Fruit fly (Drosophila melanogaster): ENCODE results near the gene CG3699.

Gene CG3699

dm6 chrX:948285-948556 lies 921 bp upstream of the CG3699 start (continued):
- no peak for TF ChIP-seq D19B (GFP tag; optimal IDR thresholded peaks at IDR 0.05)
- no peak for TF ChIP-seq zen2 (GFP tag; IDR thresholded peaks at IDR 0.05; ENCODE audit: partially characterized antibody)
- TF ChIP-seq CG15269 (tag; optimal IDR thresholded peaks at IDR 0.05) = peak; percentile 5
- TF ChIP-seq Hr39 (optimal IDR thresholded peaks at IDR 0.05) = no peak
- no peak for TF ChIP-seq stwl (tag; optimal IDR thresholded peaks at IDR 0.05)
- TF ChIP-seq eve (GFP tag; optimal IDR thresholded peaks at IDR 0.05) = no peak
- 0 out of 2 replicates have a peak, but pooled peaks have one; percentile 19 for TF ChIP-seq HLH3B (GFP tag; IDR thresholded peaks at IDR 0.05)
- no peak for TF ChIP-seq chif (GFP tag; optimal IDR thresholded peaks at IDR 0.05)
- TF ChIP-seq hth (optimal IDR thresholded peaks at IDR 0.05) = no peak
- no peak for TF ChIP-seq CG12942 (GFP tag; optimal IDR thresholded peaks at IDR 0.05)
- peak; percentile 0 for TF ChIP-seq Xbp1 (GFP tag; optimal IDR thresholded peaks at IDR 0.05)
- no peak for TF ChIP-seq maf-S (GFP tag; optimal IDR thresholded peaks at IDR 0.05)
- TF ChIP-seq exex (tag; optimal IDR thresholded peaks at IDR 0.05) = no peak
- no peak for TF ChIP-seq dmrt11E (tag; optimal IDR thresholded peaks at IDR 0.05)
- no peak for TF ChIP-seq CG17361 (GFP tag; IDR thresholded peaks at IDR 0.05)
- no peak for TF ChIP-seq Camta (GFP tag; optimal IDR thresholded peaks at IDR 0.05)
- TF ChIP-seq CG17568 (GFP tag; optimal IDR thresholded peaks at IDR 0.05) = no peak
- TF ChIP-seq pzg (GFP tag; optimal IDR thresholded peaks at IDR 0.05) = no peak
- TF ChIP-seq ewg (GFP tag; optimal IDR thresholded peaks at IDR 0.05) = no peak
- no peak for TF ChIP-seq ab (GFP tag; optimal IDR thresholded peaks at IDR 0.05)
- TF ChIP-seq CG17328 (GFP tag; IDR thresholded peaks at IDR 0.05) = no peak
- TF ChIP-seq Stat92E (GFP tag; optimal IDR thresholded peaks at IDR 0.05) = no peak
- TF ChIP-seq lbe (GFP tag; optimal IDR thresholded peaks at IDR 0.05) = no peak
- no peak for TF ChIP-seq CG12104 (GFP tag; optimal IDR thresholded peaks at IDR 0.05)
- no peak for TF ChIP-seq tll (GFP tag; optimal IDR thresholded peaks at IDR 0.05)
- TF ChIP-seq CG1024 (GFP tag; IDR thresholded peaks at IDR 0.05) = no peak
- TF ChIP-seq CG10274 (GFP tag; optimal IDR thresholded peaks at IDR 0.05) = no peak
- TF ChIP-seq CG8281 (tag; optimal IDR thresholded peaks at IDR 0.05) = no peak
- TF ChIP-seq pros (GFP tag; optimal IDR thresholded peaks at IDR 0.05) = no peak
- no peak for TF ChIP-seq croc (GFP tag; conservative IDR thresholded peaks at IDR 0.05)
- TF ChIP-seq HHEX (GFP tag; optimal IDR thresholded peaks at IDR 0.05) = no peak
- TF ChIP-seq Opbp (GFP tag; IDR thresholded peaks at IDR 0.05; ENCODE audit: partially characterized antibody) = no peak
- TF ChIP-seq Hmr (GFP tag; optimal IDR thresholded peaks at IDR 0.05) = peak; percentile 13
- TF ChIP-seq Asciz (GFP tag; optimal IDR thresholded peaks at IDR 0.05) = no peak
- no peak for TF ChIP-seq pan (optimal IDR thresholded peaks at IDR 0.05)
- TF ChIP-seq pan (GFP tag; optimal IDR thresholded peaks at IDR 0.05 in 1 of 2, IDR thresholded peaks at IDR 0.05 in 1 of 2) = peak in 1 of 2 experiments; percentile 38
- no peak for TF ChIP-seq Lim3 (GFP tag; IDR thresholded peaks at IDR 0.05)
- no peak for TF ChIP-seq CG10321 (GFP tag; IDR thresholded peaks at IDR 0.05)
- no peak for TF ChIP-seq Jarid2 (GFP tag; optimal IDR thresholded peaks at IDR 0.05)
- TF ChIP-seq sima (GFP tag; optimal IDR thresholded peaks at IDR 0.05) = no peak
- TF ChIP-seq Sox102F (GFP tag; optimal IDR thresholded peaks at IDR 0.05) = no peak
- TF ChIP-seq amos (GFP tag; IDR thresholded peaks at IDR 0.05; ENCODE audit: partially characterized antibody) = no peak
- TF ChIP-seq CG11398 (GFP tag; optimal IDR thresholded peaks at IDR 0.05) = no peak
- no peak for TF ChIP-seq cato (GFP tag; optimal IDR thresholded peaks at IDR 0.05; ENCODE audit: borderline replicate concordance)
- no peak for TF ChIP-seq CG11723 (GFP tag; optimal IDR thresholded peaks at IDR 0.05)
- no peak for TF ChIP-seq CG11456 (GFP tag; IDR thresholded peaks at IDR 0.05)
- no peak for TF ChIP-seq fd3F (GFP tag; optimal IDR thresholded peaks at IDR 0.05)
- no peak for TF ChIP-seq CG12299 (tag; optimal IDR thresholded peaks at IDR 0.05)
- TF ChIP-seq oc (tag; optimal IDR thresholded peaks at IDR 0.05) = no peak
- TF ChIP-seq Gsc (GFP tag; IDR thresholded peaks at IDR 0.05) = no peak
- TF ChIP-seq CG9932 (GFP tag; IDR thresholded peaks at IDR 0.05) = peak; percentile 50
- TF ChIP-seq CTCF (GFP tag; optimal IDR thresholded peaks at IDR 0.05) = no peak
- peak; percentile 45 for TF ChIP-seq Antp (GFP tag; optimal IDR thresholded peaks at IDR 0.05)

Data from whole organism, embryonic.